Worm (Caenorhabditis elegans): ENCODE results near the gene Y81G3A.2.
"Not testable (repeated sequence)": the region's sequence is repeated elsewhere in the genome, so short reads cannot be mapped to it uniquely, and the experiment has no call there.

Gene Y81G3A.2

ce11 chrII:13078848-13079428 lies 1.8 kb upstream of the Y81G3A.2 start, which contains the start of gene F42G4.6:
Gene F42G4.6, plus strand, starts transcription at chrII:13079378.
- peak; percentile 65 for TF ChIP-seq nhr-80 (tag; optimal IDR thresholded peaks at IDR 0.05)
- peak; percentile 16 for TF ChIP-seq unc-62 (GFP tag; optimal IDR thresholded peaks at IDR 0.05)
- TF ChIP-seq ceh-27 (GFP tag; optimal IDR thresholded peaks at IDR 0.05) = no peak
- no peak for TF ChIP-seq bed-1 (GFP tag; IDR thresholded peaks at IDR 0.05)

ce11 chrII:13082403-13082802 lies 1.7 kb downstream of the Y81G3A.2 start, which contains the start of gene Y81G3A.6:
Gene Y81G3A.6, minus strand, starts transcription at chrII:13082503.
- not testable (repeated sequence) for TF ChIP-seq K12H6.12 (tag; optimal IDR thresholded peaks at IDR 0.05); B0035.1 (tag; optimal IDR thresholded peaks at IDR 0.05); hsf-1 (GFP tag; IDR thresholded peaks at IDR 0.05)

- TF ChIP-seq nhr-120 (GFP tag; IDR thresholded peaks at IDR 0.05) = no peak
- peak; percentile 42; the same call in 1 of the 2 replicates for TF ChIP-seq madf-6 (GFP tag; IDR thresholded peaks at IDR 0.05)
- TF ChIP-seq C06A6.2 (GFP tag; conservative IDR thresholded peaks at IDR 0.05) = no peak
- no peak for TF ChIP-seq F55B11.4 (tag; optimal IDR thresholded peaks at IDR 0.05; ENCODE audit: borderline replicate concordance, insufficient read depth)
- TF ChIP-seq ztf-26 (tag; optimal IDR thresholded peaks at IDR 0.05) = no peak
- no peak for TF ChIP-seq B0035.1 (tag; optimal IDR thresholded peaks at IDR 0.05)
- no peak for TF ChIP-seq Y79H2A.3 (GFP tag; conservative IDR thresholded peaks at IDR 0.05)
- TF ChIP-seq pha-4 (tag; optimal IDR thresholded peaks at IDR 0.05) = no peak
- no peak for TF ChIP-seq nhr-90 (tag; optimal IDR thresholded peaks at IDR 0.05)
- TF ChIP-seq ceh-27 (GFP tag; optimal IDR thresholded peaks at IDR 0.05) = no peak
- peak; percentile 76 for TF ChIP-seq efl-1 (GFP tag; optimal IDR thresholded peaks at IDR 0.05)
- TF ChIP-seq lin-54 (GFP tag; optimal IDR thresholded peaks at IDR 0.05) = peak; percentile 88
- TF ChIP-seq dpl-1 (GFP tag; optimal IDR thresholded peaks at IDR 0.05) = peak; percentile 82
- no peak for TF ChIP-seq madf-10 (tag; optimal IDR thresholded peaks at IDR 0.05)
- TF ChIP-seq F33H1.4 (GFP tag; IDR thresholded peaks at IDR 0.05) = peak; percentile 14; the same call in 1 of the 2 replicates
- TF ChIP-seq rpc-1 (optimal IDR thresholded peaks at IDR 0.05) = no peak
- TF ChIP-seq rpc-1 (tag; optimal IDR thresholded peaks at IDR 0.05) = no peak
- no peak for TF ChIP-seq athp-1 (tag; optimal IDR thresholded peaks at IDR 0.05)
- no peak for TF ChIP-seq F37B4.10 (GFP tag; IDR thresholded peaks at IDR 0.05)
- no peak for TF ChIP-seq egl-44 (GFP tag; IDR thresholded peaks at IDR 0.05)
- TF ChIP-seq somi-1 (GFP tag; optimal IDR thresholded peaks at IDR 0.05) = no peak
- TF ChIP-seq hlh-26 (GFP tag; conservative IDR thresholded peaks at IDR 0.05) = no peak
- TF ChIP-seq bed-2 (GFP tag; IDR thresholded peaks at IDR 0.05) = no peak
- no peak for TF ChIP-seq lin-26 (GFP tag; IDR thresholded peaks at IDR 0.05)
- no peak for TF ChIP-seq fkh-3 (tag; optimal IDR thresholded peaks at IDR 0.05)
- TF ChIP-seq F39B2.1 (GFP tag; IDR thresholded peaks at IDR 0.05) = no peak
- TF ChIP-seq ztf-28 (GFP tag; IDR thresholded peaks at IDR 0.05) = no peak
- TF ChIP-seq bed-1 (GFP tag; IDR thresholded peaks at IDR 0.05) = no peak
- peak in 1 of 3 experiments; percentile 91 for TF ChIP-seq lin-35 (GFP tag; optimal IDR thresholded peaks at IDR 0.05)
- no peak for TF ChIP-seq mel-28 (tag; optimal IDR thresholded peaks at IDR 0.05; ENCODE audit: borderline replicate concordance)
- no peak for TF ChIP-seq gei-17 (GFP tag; optimal IDR thresholded peaks at IDR 0.05)
- no peak for TF ChIP-seq snpc-4 (GFP tag; optimal IDR thresholded peaks at IDR 0.05)
- TF ChIP-seq snpc-4 (tag; optimal IDR thresholded peaks at IDR 0.05) = peak in 1 of 4 experiments; percentile 11
- TF ChIP-seq attf-3 (GFP tag; conservative IDR thresholded peaks at IDR 0.05) = no peak
- TF ChIP-seq ccch-3 (GFP tag; optimal IDR thresholded peaks at IDR 0.05) = no peak
- TF ChIP-seq ceh-100 (GFP tag; IDR thresholded peaks at IDR 0.05) = no peak
- no peak; the same call in 1 of the 2 replicates for TF ChIP-seq mcd-1 (GFP tag; IDR thresholded peaks at IDR 0.05)
- no peak for TF ChIP-seq ceh-40 (GFP tag; IDR thresholded peaks at IDR 0.05)
- no peak for TF ChIP-seq B0019.2 (GFP tag; conservative IDR thresholded peaks at IDR 0.05)
- TF ChIP-seq F57C9.4 (tag; optimal IDR thresholded peaks at IDR 0.05) = no peak
- no peak for TF ChIP-seq C17E4.6 (GFP tag; IDR thresholded peaks at IDR 0.05)
Measured at ce11 chrII:13083752-13084214, 3.1 kb downstream of the Y81G3A.2 start, which contains the start of the genes Y81G3A.1 and gcn-2. Gene Y81G3A.1, minus strand, starts transcription at chrII:13083926. Gene gcn-2, plus strand, starts transcription at chrII:13084164.

All from whole organism, young adult.